Worm (Caenorhabditis elegans): Measurements from ENCODE around the gene oac-50.

oac-50 gene

ce11 chrV:9108219-9108618 lies 34.9 kb upstream of the oac-50 start, which contains the start of gene F21C10.18:
Gene F21C10.18, plus strand, starts transcription at chrV:9108519.
- TF ChIP-seq nhr-102 (tag; optimal IDR thresholded peaks at IDR 0.05) = no peak
- no peak for TF ChIP-seq lin-29 (GFP tag; IDR thresholded peaks at IDR 0.05)
- TF ChIP-seq zag-1 (tag; optimal IDR thresholded peaks at IDR 0.05) = no peak
- TF ChIP-seq tag-97 (GFP tag; IDR thresholded peaks at IDR 0.05) = no peak
- TF ChIP-seq Y48G9A.11 (GFP tag; IDR thresholded peaks at IDR 0.05) = no peak
- no peak for TF ChIP-seq dve-1 (tag; optimal IDR thresholded peaks at IDR 0.05; ENCODE audit: insufficient read depth)
- TF ChIP-seq nhr-76 (tag; optimal IDR thresholded peaks at IDR 0.05) = no peak
- no peak for TF ChIP-seq dmd-9 (GFP tag; IDR thresholded peaks at IDR 0.05)
- no peak for TF ChIP-seq daf-16 (GFP tag; optimal IDR thresholded peaks at IDR 0.05)
- TF ChIP-seq daf-16 (tag; optimal IDR thresholded peaks at IDR 0.05) = no peak
- TF ChIP-seq nhr-10 (tag; optimal IDR thresholded peaks at IDR 0.05) = no peak
- TF ChIP-seq ceh-28 (tag; optimal IDR thresholded peaks at IDR 0.05) = no peak
- no peak for TF ChIP-seq R02D3.7 (tag; optimal IDR thresholded peaks at IDR 0.05)
- TF ChIP-seq aha-1 (tag) = no peak
- no peak for TF ChIP-seq hlh-30 (tag; optimal IDR thresholded peaks at IDR 0.05; ENCODE audit: insufficient read depth)
- no peak for TF ChIP-seq hif-1 (tag; optimal IDR thresholded peaks at IDR 0.05)
- TF ChIP-seq nhr-28 (tag; optimal IDR thresholded peaks at IDR 0.05) = no peak
- TF ChIP-seq jun-1 (tag; optimal IDR thresholded peaks at IDR 0.05) = no peak
- no peak for TF ChIP-seq madf-9 (GFP tag; conservative IDR thresholded peaks at IDR 0.05)
- no peak for TF ChIP-seq dmd-6 (GFP tag; IDR thresholded peaks at IDR 0.05)

ce11 chrV:9101062-9101461 lies 27.7 kb upstream of the oac-50 start, which contains the start of gene frpr-6:
Gene frpr-6, minus strand, starts transcription at chrV:9101162.
- TF ChIP-seq php-3 (GFP tag; IDR thresholded peaks at IDR 0.05) (no peak), lin-15B (tag; optimal IDR thresholded peaks at IDR 0.05) (no peak), fos-1 (tag; optimal IDR thresholded peaks at IDR 0.05) (no peak), egl-43 (GFP tag; IDR thresholded peaks at IDR 0.05) (no peak), skn-1 (tag; optimal IDR thresholded peaks at IDR 0.05) (no peak), mxl-3 (GFP tag; optimal IDR thresholded peaks at IDR 0.05) (no peak), nhr-6 (tag; optimal IDR thresholded peaks at IDR 0.05) (no peak), mep-1 (tag; optimal IDR thresholded peaks at IDR 0.05) (no peak), lir-3 (tag; optimal IDR thresholded peaks at IDR 0.05) (no peak), snpc-4 (tag; optimal IDR thresholded peaks at IDR 0.05) (no peak)

ce11 chrV:9098280-9098973 lies 25.1 kb upstream of the oac-50 start, which contains the start of gene F21C10.9:
Gene F21C10.9, minus strand, starts transcription at chrV:9098696.
- TF ChIP-seq nhr-28 (tag; optimal IDR thresholded peaks at IDR 0.05) (peak; percentile 94), dmd-6 (GFP tag; IDR thresholded peaks at IDR 0.05) (peak; percentile 12; the same call in 1 of the 2 replicates), Y5F2A.4 (GFP tag; optimal IDR thresholded peaks at IDR 0.05) (no peak), lim-7 (GFP tag; IDR thresholded peaks at IDR 0.05) (no peak), D1046.2 (GFP tag; IDR thresholded peaks at IDR 0.05) (no peak), hlh-30 (tag; optimal IDR thresholded peaks at IDR 0.05; ENCODE audit: insufficient read depth) (peak; percentile 51)

- TF ChIP-seq tag-97 (GFP tag; IDR thresholded peaks at IDR 0.05) (no peak), nhr-25 (tag; optimal IDR thresholded peaks at IDR 0.05; ENCODE audit: borderline replicate concordance, insufficient read depth) (no peak), mep-1 (tag; optimal IDR thresholded peaks at IDR 0.05) (peak; percentile 0), nhr-28 (tag; optimal IDR thresholded peaks at IDR 0.05) (no peak), aha-1 (tag) (peak; percentile 24), zfp-3 (GFP tag; conservative IDR thresholded peaks at IDR 0.05) (peak; percentile 63; the same call in 1 of the 2 replicates), dpl-1 (GFP tag; optimal IDR thresholded peaks at IDR 0.05) (no peak), zip-2 (tag; optimal IDR thresholded peaks at IDR 0.05) (no peak), fos-1 (tag; optimal IDR thresholded peaks at IDR 0.05) (no peak), dmd-9 (GFP tag; IDR thresholded peaks at IDR 0.05) (no peak), php-3 (GFP tag; IDR thresholded peaks at IDR 0.05) (peak; percentile 17; the same call in 1 of the 2 replicates), ama-1 (optimal IDR thresholded peaks at IDR 0.05) (peak; percentile 17), lin-38 (GFP tag; IDR thresholded peaks at IDR 0.05) (peak; percentile 39; the same call in 1 of the 2 replicates), tra-1 (GFP tag; IDR thresholded peaks at IDR 0.05) (no peak), pha-4 (GFP tag; IDR thresholded peaks at IDR 0.05) (no peak), pha-4 (tag; optimal IDR thresholded peaks at IDR 0.05) (no peak), mdl-1 (tag; optimal IDR thresholded peaks at IDR 0.05) (no peak), egl-27 (tag; optimal IDR thresholded peaks at IDR 0.05) (no peak), T26A8.4 (GFP tag; IDR thresholded peaks at IDR 0.05) (peak; percentile 18; the same call in 1 of the 2 replicates)
Observed at ce11 chrV:9097213-9097612, 23.9 kb upstream of the oac-50 start.
